Worm (Caenorhabditis elegans) whole organism, late embryonic: ENCODE measurements around the gene gst-28.

Source experiments
- C08G9.2 ChIP-seq: sonication (generic microtip); optimal IDR thresholded peaks from 2 replicates; lab custom pipeline; 2016; ENCODE audit warnings: mild to moderate bottlenecking, missing genetic modification characterization, moderate library complexity, missing compliant biosample characterization
- ama-1 ChIP-seq: fragments of 150-350 bp; optimal IDR thresholded peaks from 2 replicates; lab custom pipeline; 2014
- ceh-31 ChIP-seq: sonication (generic microtip); optimal IDR thresholded peaks from 2 replicates; lab custom pipeline; 2016; ENCODE audit warnings: missing genetic modification characterization, missing compliant biosample characterization
- fkh-10 ChIP-seq: fragments of 150-350 bp; optimal IDR thresholded peaks from 2 replicates; lab custom pipeline; 2014; ENCODE audit warnings: missing biosample characterization, missing genetic modification reagents, missing genetic modification characterization
- hlh-30 ChIP-seq: sonication (generic microtip); optimal IDR thresholded peaks from 2 replicates; lab custom pipeline; 2017; ENCODE audit warnings: antibody characterized with exemption, missing genetic modification characterization, missing compliant biosample characterization; ENCODE audit not compliant: insufficient read depth
- nfya-1 ChIP-seq: sonication (generic microtip); optimal IDR thresholded peaks from 2 replicates; lab custom pipeline; 2017; ENCODE audit warnings: missing genetic modification characterization, mild to moderate bottlenecking, missing compliant biosample characterization, antibody characterized with exemption, moderate library complexity
- nhr-11 ChIP-seq: fragments of 150-350 bp; optimal IDR thresholded peaks from 2 replicates; lab custom pipeline; 2014; ENCODE audit warnings: missing biosample characterization, missing genetic modification characterization
- pag-3 ChIP-seq: sonication (generic microtip); optimal IDR thresholded peaks from 2 replicates; lab custom pipeline; 2016; ENCODE audit warnings: missing compliant biosample characterization, missing genetic modification characterization, borderline replicate concordance
- pqm-1 ChIP-seq: sonication (generic microtip); optimal IDR thresholded peaks from 2 replicates; lab custom pipeline; 2016; ENCODE audit warnings: missing genetic modification characterization, missing compliant biosample characterization
- ztf-16 ChIP-seq: sonication (generic microtip); optimal IDR thresholded peaks from 2 replicates; lab custom pipeline; 2017; ENCODE audit warnings: missing genetic modification characterization, missing compliant biosample characterization

DNA sequence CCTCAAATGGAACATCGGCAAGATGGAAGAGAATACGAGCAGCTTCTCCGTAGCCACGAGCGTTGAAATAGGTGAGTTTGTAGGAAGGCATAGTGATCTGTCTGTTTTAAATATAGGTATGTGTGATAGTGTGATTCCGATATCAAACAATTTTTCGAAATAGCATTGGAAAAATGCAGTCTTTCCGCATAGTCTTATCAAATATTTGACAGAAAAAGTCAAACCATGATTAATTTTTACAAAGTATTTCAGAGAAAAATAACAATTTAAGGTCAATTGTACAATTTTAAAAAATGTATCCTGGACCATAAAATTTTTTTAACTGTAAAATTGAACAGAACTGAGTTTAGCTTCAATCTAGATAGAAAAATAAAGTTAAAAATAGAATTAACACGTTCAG lies 2.9 kb downstream of the gst-28 start, which contains the start of gene gst-26:
- TF ChIP-seq ceh-31 (tag; lab: Kevin White, UChicago) (no peak), C08G9.2 (tag; lab: Kevin White, UChicago) (no peak), pag-3 (tag; lab: Kevin White, UChicago) (no peak), nhr-11 (no peak), nfya-1 (tag; lab: Kevin White, UChicago) (no peak), ama-1 (no peak), pqm-1 (tag; lab: Kevin White, UChicago) (no peak), fkh-10 (GFP tag; lab: Kevin White, UChicago) (no peak), hlh-30 (tag; lab: Kevin White, UChicago) (no peak), ztf-16 (no peak)
